Worm (Caenorhabditis elegans) whole organism, L4/young adult: ENCODE data around the gene F13H10.5.

Source experiments
- W03F9.2 ChIP-seq: fragments of 150-350 bp; optimal IDR thresholded peaks from 2 replicates; lab custom pipeline; 2014; ENCODE audit warnings: missing biosample characterization, missing genetic modification characterization
- dao-5 ChIP-seq: sonication (generic microtip); optimal IDR thresholded peaks from 2 replicates; lab custom pipeline; 2016; ENCODE audit warnings: missing genotype, missing genetic modification characterization, moderate library complexity, missing compliant biosample characterization
- him-1 ChIP-seq: sonication (generic microtip); optimal IDR thresholded peaks from 2 replicates; lab custom pipeline; 2016; ENCODE audit warnings: missing genotype, missing genetic modification reagents, missing genetic modification characterization, missing compliant biosample characterization

ce11 chrIV:10951997-10952396, 38.8 kb upstream of the F13H10.5 start, which contains the start of gene Y69E1A.3:
- TF ChIP-seq him-1 (tag; lab: Kevin White, UChicago) (no peak), W03F9.2 (tag; lab: Kevin White, UChicago) (no peak), dao-5 (tag; lab: Kevin White, UChicago) (no peak)
